Worm (Caenorhabditis elegans) whole organism, L4 larva: ENCODE data around the gene F28C10.1.

Experiments
- R02D3.7 ChIP-seq: fragments of 150-350 bp; sonication (generic microtip); optimal IDR thresholded peaks from 3 replicates; lab custom pipeline; 2014; ENCODE audit warnings: missing biosample characterization, missing genetic modification characterization
- jun-1 ChIP-seq: fragments of 150-350 bp; optimal IDR thresholded peaks from 2 replicates; lab custom pipeline; 2014; ENCODE audit warnings: missing biosample characterization, missing genetic modification reagents, missing genetic modification characterization
- lsy-2 ChIP-seq, 2 experiments: fragments of 150-350 bp in 1 of 2; sonication (generic microtip) in 1 of 2; optimal IDR thresholded peaks; 2 replicates each; lab custom pipeline; 2014 to 2017; ENCODE audit warnings: missing biosample characterization in 2 of 2, missing genetic modification characterization in 2 of 2
- madf-9 ChIP-seq: fragments of 200-800 bp; sonication (Bioruptor generic); conservative IDR thresholded peaks from 2 replicates; pipeline ENCODE4 v1.3.6; 2022; ENCODE audit warnings: missing genetic modification reagents, missing genetic modification characterization, missing compliant biosample characterization

- TF ChIP-seq lsy-2 (tag; optimal IDR thresholded peaks at IDR 0.05; lab: Kevin White, UChicago) (no peak), jun-1 (no peak), R02D3.7 (tag; lab: Kevin White, UChicago) (no peak), madf-9 (GFP tag; lab: Robert Waterston, UW) (no peak)
Measured at ce11 chrX:520881-521280, 22.0 kb upstream of the F28C10.1 start, which contains the start of gene B0310.3.
